Fruit fly (Drosophila melanogaster) whole organism, pupa: Measurements from ENCODE around the gene CG7011.

Experiments used
- CG10348 ChIP-seq: fragments of 200-800 bp; sonication (Bioruptor generic); IDR thresholded peaks from 2 replicates; pipeline ENCODE4 v1.3.6; 2022; ENCODE audit warnings: missing biosample characterization, missing genetic modification characterization
- CG12605 ChIP-seq: fragments of 200-800 bp; sonication (Bioruptor generic); IDR thresholded peaks from 2 replicates; pipeline ENCODE4 v1.3.6; 2022; ENCODE audit warnings: missing biosample characterization, missing genetic modification characterization
- CG13204 ChIP-seq: fragments of 200-800 bp; sonication (Bioruptor generic); optimal IDR thresholded peaks from 2 replicates; lab custom pipeline; 2018; ENCODE audit warnings: missing biosample characterization, mild to moderate bottlenecking, missing genetic modification characterization, moderate library complexity
- CG14655 ChIP-seq: fragments of 200-800 bp; sonication (Bioruptor generic); optimal IDR thresholded peaks from 3 replicates; lab custom pipeline; 2017; ENCODE audit warnings: mild to moderate bottlenecking, missing biosample characterization, missing genetic modification reagents, missing genetic modification characterization
- CG15710 ChIP-seq: fragments of 200-800 bp; sonication (Bioruptor generic); optimal IDR thresholded peaks from 2 replicates; lab custom pipeline; 2018; ENCODE audit warnings: missing biosample characterization, mild to moderate bottlenecking, missing genetic modification characterization, moderate library complexity
- CG17806 ChIP-seq: fragments of 200-800 bp; sonication (Bioruptor generic); optimal IDR thresholded peaks from 2 replicates; lab custom pipeline; 2018; ENCODE audit warnings: missing biosample characterization, mild to moderate bottlenecking, missing genetic modification characterization, moderate library complexity
- CG32121 ChIP-seq: fragments of 200-800 bp; sonication (Bioruptor generic); IDR thresholded peaks from 2 replicates; pipeline ENCODE4 v1.3.6; 2022; ENCODE audit warnings: missing biosample characterization, missing genetic modification characterization
- CG34367 ChIP-seq: fragments of 200-800 bp; sonication (Bioruptor generic); optimal IDR thresholded peaks from 2 replicates; lab custom pipeline; 2018; ENCODE audit warnings: missing biosample characterization, mild to moderate bottlenecking, missing genetic modification characterization
- CG4496 ChIP-seq: fragments of 200-800 bp; sonication (Bioruptor generic); IDR thresholded peaks from 3 replicates; pipeline ENCODE4 v1.3.6; 2022; ENCODE audit warnings: missing biosample characterization, missing genetic modification characterization
- CG8159 ChIP-seq: fragments of 200-800 bp; sonication (Bioruptor generic); optimal IDR thresholded peaks from 3 replicates; lab custom pipeline; 2018; ENCODE audit warnings: missing biosample characterization, mild to moderate bottlenecking, missing genetic modification characterization, moderate library complexity
- CG8301 ChIP-seq: fragments of 200-800 bp; sonication (Bioruptor generic); optimal IDR thresholded peaks from 2 replicates; lab custom pipeline; 2018; ENCODE audit warnings: missing biosample characterization, mild to moderate bottlenecking, missing genetic modification characterization
- CG9948 ChIP-seq: fragments of 200-800 bp; sonication (Bioruptor generic); optimal IDR thresholded peaks from 2 replicates; lab custom pipeline; 2018; ENCODE audit warnings: missing biosample characterization, mild to moderate bottlenecking, missing genetic modification characterization, moderate library complexity
- D1 ChIP-seq: fragments of 200-800 bp; sonication (Bioruptor generic); optimal IDR thresholded peaks from 2 replicates; lab custom pipeline; 2018; ENCODE audit warnings: missing biosample characterization, mild to moderate bottlenecking, missing genetic modification characterization, moderate library complexity
- EcR ChIP-seq: fragments of 200-800 bp; sonication (Bioruptor generic); optimal IDR thresholded peaks from 3 replicates; lab custom pipeline; 2019; ENCODE audit warnings: missing biosample characterization, missing genetic modification characterization, mild to moderate bottlenecking, moderate library complexity, missing genetic modification reagents
- Ets98B ChIP-seq: fragments of 200-800 bp; sonication (Bioruptor generic); IDR thresholded peaks from 2 replicates; pipeline ENCODE4 v1.3.6; 2022; ENCODE audit warnings: missing biosample characterization, missing genetic modification characterization
- Pif1A ChIP-seq: fragments of 200-800 bp; sonication (Bioruptor generic); optimal IDR thresholded peaks from 3 replicates; lab custom pipeline; 2016; ENCODE audit warnings: missing biosample characterization, missing genetic modification characterization
- Pif1B ChIP-seq: fragments of 200-800 bp; sonication (Bioruptor generic); optimal IDR thresholded peaks from 3 replicates; lab custom pipeline; 2016; ENCODE audit warnings: missing biosample characterization, missing genetic modification characterization
- Snoo ChIP-seq: fragments of 200-800 bp; sonication (Bioruptor generic); optimal IDR thresholded peaks from 3 replicates; lab custom pipeline; 2017; ENCODE audit warnings: missing biosample characterization, mild to moderate bottlenecking, missing genetic modification characterization, inconsistent platforms
- fd96Ca ChIP-seq: fragments of 200-800 bp; sonication (Bioruptor generic); IDR thresholded peaks from 3 replicates; pipeline ENCODE4 v1.3.6; 2022; ENCODE audit warnings: missing biosample characterization, missing genetic modification characterization
- gl ChIP-seq: fragments of 200-800 bp; sonication (Bioruptor generic); optimal IDR thresholded peaks from 2 replicates; lab custom pipeline; 2018; ENCODE audit warnings: missing biosample characterization, mild to moderate bottlenecking, missing genetic modification characterization
- rn ChIP-seq: fragments of 200-800 bp; sonication (Bioruptor generic); IDR thresholded peaks from 2 replicates; pipeline ENCODE4 v1.3.6; 2022; ENCODE audit warnings: missing biosample characterization, missing genetic modification characterization

Gene CG7011

DNA sequence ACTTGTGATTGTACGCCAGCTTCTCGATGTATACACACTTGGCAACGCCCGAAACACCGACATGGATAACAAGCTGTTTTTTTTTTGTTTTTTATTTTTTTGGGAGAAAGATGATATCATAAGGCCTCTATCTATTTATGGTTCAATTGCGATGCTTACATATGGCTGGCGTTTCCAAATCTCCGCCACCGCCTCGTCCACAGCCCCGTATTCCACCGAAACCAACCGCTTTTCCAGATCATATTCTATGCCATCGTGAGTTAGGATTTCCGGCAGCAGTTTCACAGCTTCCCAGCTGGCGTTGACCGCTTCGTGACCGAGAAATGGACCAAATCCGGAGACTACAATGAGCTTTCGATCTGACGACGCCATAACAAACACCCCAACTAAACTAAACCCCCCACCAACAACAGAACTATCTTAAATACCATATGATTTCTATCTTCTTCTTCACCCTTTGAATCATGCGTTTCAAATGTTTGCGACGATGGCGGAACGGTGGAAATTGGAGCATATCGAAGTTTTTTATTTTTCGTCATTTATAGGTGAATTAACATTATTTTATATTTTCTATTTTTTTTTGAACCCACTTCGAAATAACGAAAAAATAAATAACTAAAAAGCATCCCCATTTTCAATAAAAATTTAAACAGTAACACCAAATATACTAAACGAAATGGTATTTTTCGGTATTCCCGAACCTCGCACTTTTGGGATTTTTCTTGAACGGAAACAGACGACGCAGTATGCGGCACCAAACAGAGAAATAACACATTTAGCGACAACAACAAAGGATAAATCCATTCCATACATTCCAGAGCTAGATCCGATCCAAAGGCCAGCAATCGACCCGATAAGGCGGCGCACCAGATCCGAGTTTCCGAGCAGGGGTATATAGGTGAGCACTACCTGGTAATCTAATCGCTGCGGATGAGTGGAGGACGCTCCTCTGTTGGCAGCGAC lies 19.5 kb downstream of the CG7011 start, which contains the start of the genes CG32147 and Pex3:
Gene CG32147 (minus strand): TSS at position 422 of the 963 bp plus-strand sequence.
Gene Pex3 (plus strand): TSS at position 718 of the 963 bp plus-strand sequence.
- TF ChIP-seq gl (tag; lab: Kevin White, UChicago) (no peak), CG4496 (GFP tag; lab: Robert Waterston, UW) (no peak), Pif1B (GFP tag; lab: Kevin White, UChicago) (no peak), CG34367 (no peak), CG17806 (tag; lab: Kevin White, UChicago) (no peak), CG13204 (GFP tag; lab: Kevin White, UChicago) (no peak), CG9948 (tag; lab: Kevin White, UChicago) (no peak), CG10348 (no peak), EcR (GFP tag; lab: Kevin White, UChicago) (no peak), Pif1A (GFP tag; lab: Kevin White, UChicago) (no peak), fd96Ca (GFP tag; lab: Robert Waterston, UW) (no peak), CG8301 (tag; lab: Kevin White, UChicago) (no peak), CG12605 (GFP tag; lab: Robert Waterston, UW) (no peak; the same call in 1 of the 2 replicates)
- TF ChIP-seq, all 21 proteins: peak for 0

DNA sequence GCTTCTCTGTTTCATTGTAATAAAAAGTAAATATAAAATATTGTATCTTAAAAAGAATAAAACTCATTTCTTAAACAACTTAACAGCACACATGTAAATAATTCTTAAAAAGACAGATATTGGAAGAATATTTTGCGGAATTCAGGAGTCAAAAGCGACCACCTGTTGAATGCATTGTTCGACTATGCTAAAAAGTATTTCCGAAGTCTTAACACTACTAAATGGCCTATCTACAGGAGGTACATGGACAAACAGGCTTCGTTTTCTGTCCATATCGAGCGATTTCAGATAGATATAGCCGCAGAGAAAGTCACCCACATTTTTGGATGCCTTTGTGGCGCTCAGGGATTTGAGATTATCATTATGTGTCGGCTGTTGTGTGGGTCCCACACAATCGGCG lies 20.3 kb downstream of the CG7011 start:
- TF ChIP-seq CG8159 (tag; lab: Kevin White, UChicago) (no peak), CG9948 (tag; lab: Kevin White, UChicago) (no peak), gl (tag; lab: Kevin White, UChicago) (no peak), CG10348 (no peak), D1 (tag; lab: Kevin White, UChicago) (no peak), CG17806 (tag; lab: Kevin White, UChicago) (no peak), Ets98B (GFP tag; lab: Robert Waterston, UW) (no peak), CG15710 (no peak), Pif1B (GFP tag; lab: Kevin White, UChicago) (no peak), CG14655 (GFP tag; lab: Kevin White, UChicago) (no peak), CG34367 (no peak), rn (GFP tag; lab: Robert Waterston, UW) (no peak), CG12605 (GFP tag; lab: Robert Waterston, UW) (no peak), CG13204 (GFP tag; lab: Kevin White, UChicago) (no peak)

DNA sequence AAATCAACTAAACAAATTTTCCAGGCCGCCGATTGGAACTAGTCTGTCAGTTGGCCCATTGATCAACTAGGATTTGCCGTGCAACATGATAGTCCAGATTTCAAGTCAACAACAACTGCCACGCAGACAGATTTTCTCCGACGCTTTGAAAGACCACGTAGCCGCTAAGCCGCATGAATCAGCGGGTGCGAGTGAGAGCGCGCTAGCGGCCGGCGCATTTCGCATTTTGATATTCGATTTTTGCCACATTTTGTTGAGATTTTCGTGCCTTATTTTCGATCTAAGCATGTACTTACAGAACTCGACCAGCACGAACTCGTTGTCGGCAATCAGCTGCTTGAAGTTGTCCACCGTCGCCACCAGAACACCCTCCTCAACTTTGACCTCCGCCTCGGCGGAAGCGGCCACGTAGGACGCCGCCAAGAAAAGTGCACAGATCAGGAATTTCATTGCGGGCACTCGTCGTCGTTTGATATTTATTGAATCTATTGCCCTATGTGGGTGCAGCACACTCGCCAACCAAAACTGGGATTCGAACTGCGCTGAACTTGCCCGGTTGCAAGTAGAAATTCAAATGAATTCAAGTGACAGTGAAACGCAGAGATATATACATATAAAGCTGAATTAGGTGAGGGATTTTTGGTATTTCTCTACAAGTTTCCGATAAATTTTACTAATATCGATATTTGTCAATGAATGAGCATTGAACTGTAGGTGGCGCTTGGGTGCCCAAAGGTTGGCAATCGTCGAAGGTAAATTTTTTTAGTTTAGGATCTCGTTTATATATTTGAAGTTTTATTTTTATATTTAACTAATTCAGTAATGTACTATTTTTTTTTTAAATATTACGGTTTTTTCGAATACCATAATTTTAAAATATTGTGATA lies 21.2 kb downstream of the CG7011 start, which contains the start of gene Pdi:
Gene Pdi (minus strand): TSS at position 837 of the 887 bp plus-strand sequence.
- TF ChIP-seq Snoo (tag; lab: Kevin White, UChicago), result peak; percentile 36
- no peak for TF ChIP-seq CG17806 (tag; lab: Kevin White, UChicago)
- 0 out of 3 replicates have a peak, but pooled peaks have one; percentile 39 for TF ChIP-seq CG4496 (GFP tag; lab: Robert Waterston, UW)
- TF ChIP-seq Ets98B (GFP tag; lab: Robert Waterston, UW), result peak; percentile 38; the same call in 1 of the 2 replicates
- peak; percentile 33 for TF ChIP-seq Pif1B (GFP tag; lab: Kevin White, UChicago)

DNA sequence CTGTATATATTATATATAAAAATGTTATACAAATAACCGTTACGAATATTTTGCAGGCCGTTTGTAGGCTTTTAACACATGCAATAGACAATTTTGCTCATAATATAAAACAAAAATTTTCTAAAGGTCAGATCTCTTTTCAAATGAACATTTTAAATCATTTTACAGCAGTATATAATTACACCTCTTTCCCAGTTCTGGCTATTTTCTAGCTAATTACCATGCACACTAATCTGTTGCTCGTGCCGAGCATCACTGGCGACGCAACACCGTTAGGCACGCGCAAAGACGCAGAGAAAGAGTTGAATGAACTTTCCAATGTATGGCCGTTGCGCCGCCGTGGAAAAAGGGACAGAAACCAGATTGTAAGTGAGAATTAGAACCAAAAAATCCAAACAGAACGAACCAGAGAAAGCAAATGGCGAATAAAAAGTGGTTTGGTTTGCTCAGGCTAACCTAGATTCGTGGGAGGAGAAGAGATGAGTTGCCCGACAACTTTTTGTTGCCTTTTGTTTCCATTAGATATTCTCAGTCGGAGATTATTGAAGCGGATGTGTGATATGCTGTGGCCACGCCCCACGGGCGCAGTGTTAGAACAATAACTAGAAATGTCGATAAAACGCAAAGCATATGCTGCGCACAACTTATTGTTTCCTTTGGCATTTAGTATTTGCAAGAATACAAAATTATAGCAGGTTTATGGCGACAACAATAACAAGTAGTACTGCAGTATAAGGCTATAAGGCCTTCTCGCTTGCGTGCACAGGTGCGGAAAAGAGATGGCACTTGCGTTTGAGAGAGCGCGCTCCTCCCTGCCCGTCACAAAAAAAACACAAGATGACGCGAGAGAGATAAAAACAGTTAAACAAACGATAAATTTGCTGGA lies 22.1 kb downstream of the CG7011 start:
- TF ChIP-seq CG10348 (no peak), CG4496 (GFP tag; lab: Robert Waterston, UW) (peak; percentile 74), CG9948 (tag; lab: Kevin White, UChicago) (peak; percentile 8), Ets98B (GFP tag; lab: Robert Waterston, UW) (peak; percentile 59), CG15710 (peak; percentile 23), rn (GFP tag; lab: Robert Waterston, UW) (no peak), CG13204 (GFP tag; lab: Kevin White, UChicago) (peak; percentile 51), CG32121 (GFP tag; lab: Robert Waterston, UW) (peak; percentile 24; the same call in 1 of the 2 replicates), CG8301 (tag; lab: Kevin White, UChicago) (peak; percentile 24), CG34367 (peak; percentile 18), Snoo (tag; lab: Kevin White, UChicago) (no peak), CG12605 (GFP tag; lab: Robert Waterston, UW) (no peak), EcR (GFP tag; lab: Kevin White, UChicago) (peak; percentile 90), gl (tag; lab: Kevin White, UChicago) (peak; percentile 40), Pif1B (GFP tag; lab: Kevin White, UChicago) (peak; percentile 2), CG17806 (tag; lab: Kevin White, UChicago) (no peak), CG14655 (GFP tag; lab: Kevin White, UChicago) (peak; percentile 46), Pif1A (GFP tag; lab: Kevin White, UChicago) (no peak), CG8159 (tag; lab: Kevin White, UChicago) (peak; percentile 3), fd96Ca (GFP tag; lab: Robert Waterston, UW) (no peak; the same call in 2 of the 3 replicates), D1 (tag; lab: Kevin White, UChicago) (no peak)
